Worm (Caenorhabditis elegans) whole organism, late embryonic: ENCODE measurements around the gene clec-6.

Experiments
- K02D7.2 ChIP-seq: sonication (generic microtip); optimal IDR thresholded peaks from 2 replicates; lab custom pipeline; 2017; ENCODE audit warnings: mild to moderate bottlenecking, missing genetic modification characterization, missing compliant biosample characterization
- ama-1 ChIP-seq: fragments of 150-350 bp; optimal IDR thresholded peaks from 2 replicates; lab custom pipeline; 2014
- pha-4 ChIP-seq: fragments of 150-350 bp; optimal IDR thresholded peaks from 2 replicates; lab custom pipeline; 2018; ENCODE audit warnings: missing biosample characterization, missing genetic modification reagents, missing genetic modification characterization
- unc-55 ChIP-seq: sonication (generic microtip); optimal IDR thresholded peaks from 2 replicates; lab custom pipeline; 2017; ENCODE audit warnings: missing biosample characterization, missing genetic modification reagents, missing genetic modification characterization
- unc-86 ChIP-seq: sonication (generic microtip); optimal IDR thresholded peaks from 2 replicates; lab custom pipeline; 2016; ENCODE audit warnings: missing genetic modification characterization, missing compliant biosample characterization

ce11 chrIII:4873395-4873794 lies 13.8 kb downstream of the clec-6 start:
- TF ChIP-seq unc-86 (tag; lab: Kevin White, UChicago) = no peak
- TF ChIP-seq unc-55 (GFP tag; lab: Kevin White, UChicago) = no peak
- no peak for TF ChIP-seq pha-4 (tag; lab: Kevin White, UChicago)
- TF ChIP-seq ama-1 (lab: Kevin White, UChicago) = no peak
- TF ChIP-seq K02D7.2 = no peak
